Fruit fly (Drosophila melanogaster) whole organism, prepupa: ENCODE data around the gene Afti.

Experiments
- CG6276 ChIP-seq: fragments of 200-800 bp; sonication (Bioruptor generic); optimal IDR thresholded peaks from 2 replicates; lab custom pipeline; 2017; ENCODE audit warnings: missing biosample characterization, mild to moderate bottlenecking, missing genetic modification characterization
- Ets96B ChIP-seq: fragments of 200-800 bp; optimal IDR thresholded peaks from 2 replicates; lab custom pipeline; 2019; ENCODE audit warnings: missing biosample characterization, mild to moderate bottlenecking, missing genetic modification characterization, moderate library complexity
- fd59A ChIP-seq: fragments of 200-800 bp; sonication (Bioruptor generic); optimal IDR thresholded peaks from 2 replicates; lab custom pipeline; 2017; ENCODE audit warnings: missing biosample characterization, mild to moderate bottlenecking, missing genetic modification characterization, missing genetic modification reagents

DNA sequence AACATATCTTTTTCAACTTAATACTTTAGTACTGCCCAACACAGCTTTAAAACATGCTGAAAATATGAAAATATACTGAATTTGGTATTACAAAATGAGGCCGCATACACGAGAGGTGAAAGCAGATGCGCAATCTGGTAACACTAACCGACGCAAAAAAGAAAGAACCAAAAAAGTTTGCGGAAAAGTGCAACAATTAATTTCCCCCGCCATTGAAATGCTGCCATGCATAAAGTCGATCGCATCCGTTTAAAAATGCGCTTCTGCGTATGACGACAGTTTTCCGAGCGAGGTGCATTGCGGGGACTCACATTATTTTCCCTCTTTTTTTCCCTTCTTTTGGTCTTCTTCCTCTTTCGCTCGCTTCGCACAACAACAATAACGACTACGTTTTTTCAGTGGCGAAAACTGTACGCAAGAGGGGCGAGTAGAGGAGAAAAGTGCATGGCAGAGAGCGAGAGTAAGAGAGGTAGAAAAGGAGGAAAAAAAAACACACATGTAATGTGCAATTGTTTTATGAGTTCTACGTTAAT is 10.5 kb downstream of the Afti start, which contains the start of gene Set8:
- TF ChIP-seq CG6276, result no peak
- TF ChIP-seq fd59A (GFP tag; lab: Kevin White, UChicago), result no peak
- TF ChIP-seq Ets96B, result peak; percentile 52
